Fruit fly (Drosophila melanogaster) whole organism, embryonic: ENCODE data around the gene gpp.

Experiments
- ATbp ChIP-seq: fragments of 200-800 bp; sonication (Bioruptor generic); optimal IDR thresholded peaks from 2 replicates; lab custom pipeline; 2017; ENCODE audit warnings: missing biosample characterization, mild to moderate bottlenecking, missing genetic modification characterization, missing genetic modification reagents
- BtbVII ChIP-seq: fragments of 200-800 bp; sonication (Bioruptor generic); optimal IDR thresholded peaks from 3 replicates; lab custom pipeline; 2017; ENCODE audit warnings: missing biosample characterization, mild to moderate bottlenecking, missing genetic modification characterization
- C15 ChIP-seq: fragments of 200-800 bp; sonication (Bioruptor generic); IDR thresholded peaks from 3 replicates; pipeline ENCODE4 v1.3.6; 2022; ENCODE audit warnings: missing biosample characterization, missing genetic modification characterization
- CG10979 ChIP-seq: fragments of 200-800 bp; sonication (Bioruptor generic); optimal IDR thresholded peaks from 2 replicates; lab custom pipeline; 2018; ENCODE audit warnings: missing biosample characterization, mild to moderate bottlenecking, missing genetic modification characterization, moderate library complexity
- CG11695 ChIP-seq: fragments of 200-800 bp; sonication (Bioruptor generic); IDR thresholded peaks from 3 replicates; pipeline ENCODE4 v1.3.6; 2022; ENCODE audit warnings: missing biosample characterization, missing genetic modification characterization
- CG11696 ChIP-seq: fragments of 200-800 bp; sonication (Bioruptor generic); IDR thresholded peaks from 2 replicates; pipeline ENCODE4 v1.3.6; 2022; ENCODE audit warnings: missing biosample characterization, missing genetic modification characterization
- CG14050 ChIP-seq: fragments of 200-800 bp; sonication (Bioruptor generic); IDR thresholded peaks from 3 replicates; pipeline ENCODE4 v1.3.6; 2022; ENCODE audit warnings: missing biosample characterization, missing genetic modification characterization
- CG15269 ChIP-seq: fragments of 200-800 bp; sonication (Bioruptor generic); optimal IDR thresholded peaks from 2 replicates; lab custom pipeline; 2018; ENCODE audit warnings: missing biosample characterization, mild to moderate bottlenecking, missing genetic modification characterization, moderate library complexity
- CG15479 ChIP-seq: fragments of 200-800 bp; sonication (Bioruptor generic); optimal IDR thresholded peaks from 3 replicates; lab custom pipeline; 2019; ENCODE audit warnings: missing biosample characterization, mild to moderate bottlenecking, missing genetic modification characterization, moderate library complexity
- CG15601 ChIP-seq: fragments of 200-800 bp; sonication (Bioruptor generic); optimal IDR thresholded peaks from 3 replicates; lab custom pipeline; 2019; ENCODE audit warnings: missing biosample characterization, mild to moderate bottlenecking, missing genetic modification characterization, moderate library complexity
- CG15696 ChIP-seq: fragments of 200-800 bp; sonication (Bioruptor generic); optimal IDR thresholded peaks from 2 replicates; lab custom pipeline; 2019; ENCODE audit warnings: missing biosample characterization, mild to moderate bottlenecking, missing genetic modification characterization, moderate library complexity
- CG17359 ChIP-seq: fragments of 200-800 bp; sonication (Bioruptor generic); optimal IDR thresholded peaks from 3 replicates; lab custom pipeline; 2018; ENCODE audit warnings: missing biosample characterization, mild to moderate bottlenecking, missing genetic modification characterization, moderate library complexity
- CG17829 ChIP-seq: fragments of 200-800 bp; optimal IDR thresholded peaks from 2 replicates; lab custom pipeline; 2019; ENCODE audit warnings: missing biosample characterization, mild to moderate bottlenecking, missing genetic modification characterization, moderate library complexity
- CG18011 ChIP-seq: fragments of 200-800 bp; sonication (Bioruptor generic); optimal IDR thresholded peaks from 2 replicates; lab custom pipeline; 2017; ENCODE audit warnings: missing biosample characterization, missing genetic modification characterization, mild to moderate bottlenecking, moderate library complexity, missing genotype
- CG1832 ChIP-seq: fragments of 200-800 bp; sonication (Bioruptor generic); optimal IDR thresholded peaks from 2 replicates; lab custom pipeline; 2017; ENCODE audit warnings: missing biosample characterization, mild to moderate bottlenecking, missing genetic modification characterization, inconsistent platforms
- CG2678 ChIP-seq: fragments of 200-800 bp; sonication (Bioruptor generic); optimal IDR thresholded peaks from 3 replicates; lab custom pipeline; 2019; ENCODE audit warnings: missing biosample characterization, mild to moderate bottlenecking, missing genetic modification characterization, moderate library complexity
- CG31224 ChIP-seq: fragments of 200-800 bp; sonication (Bioruptor generic); IDR thresholded peaks from 2 replicates; pipeline ENCODE4 v1.3.6; 2022; ENCODE audit warnings: missing biosample characterization, missing genetic modification characterization
- CG4617 ChIP-seq: fragments of 200-800 bp; sonication (Bioruptor generic); optimal IDR thresholded peaks from 3 replicates; lab custom pipeline; 2016; ENCODE audit warnings: missing biosample characterization, missing genetic modification characterization, borderline replicate concordance
- CG6654 ChIP-seq: fragments of 200-800 bp; sonication (Bioruptor generic); optimal IDR thresholded peaks from 2 replicates; lab custom pipeline; 2017; ENCODE audit warnings: missing biosample characterization, mild to moderate bottlenecking, missing genetic modification characterization
- CHES-1-like ChIP-seq: fragments of 200-800 bp; sonication (Bioruptor generic); optimal IDR thresholded peaks from 2 replicates; lab custom pipeline; 2016; ENCODE audit warnings: missing biosample characterization, missing genetic modification characterization
- D ChIP-seq, 2 experiments: fragments of 200-800 bp in 1 of 2; fragments of >200 bp in 1 of 2; sonication (Bioruptor generic) in 1 of 2; optimal IDR thresholded peaks; 2 replicates in 1 of 2; 3 replicates in 1 of 2; lab custom pipeline; 2017; ENCODE audit warnings: mild to moderate bottlenecking in 1 of 2, missing biosample characterization in 1 of 2, missing genetic modification characterization in 1 of 2, missing genetic modification reagents in 1 of 2
- Dp ChIP-seq: fragments of 200-800 bp; sonication (Bioruptor generic); optimal IDR thresholded peaks from 2 replicates; lab custom pipeline; 2018; ENCODE audit warnings: missing biosample characterization, mild to moderate bottlenecking, missing genetic modification characterization, moderate library complexity
- Gug ChIP-seq: fragments of 200-800 bp; sonication (Bioruptor generic); IDR thresholded peaks from 4 replicates; pipeline ENCODE4 v1.3.6; 2022; ENCODE audit warnings: missing biosample characterization, missing genetic modification characterization
- HmgD ChIP-seq: fragments of 200-800 bp; sonication (Bioruptor generic); optimal IDR thresholded peaks from 3 replicates; lab custom pipeline; 2016; ENCODE audit warnings: missing biosample characterization, missing genetic modification characterization
- Hmx ChIP-seq: fragments of 200-800 bp; sonication (Bioruptor generic); optimal IDR thresholded peaks from 2 replicates; lab custom pipeline; 2016; ENCODE audit warnings: missing biosample characterization, missing genetic modification characterization
- Jarid2 ChIP-seq: fragments of 200-800 bp; sonication (Bioruptor generic); optimal IDR thresholded peaks from 3 replicates; lab custom pipeline; 2017; ENCODE audit warnings: mild to moderate bottlenecking, missing biosample characterization, missing genetic modification reagents, missing genetic modification characterization
- Myb ChIP-seq: fragments of 200-800 bp; sonication (Bioruptor generic); optimal IDR thresholded peaks from 2 replicates; lab custom pipeline; 2016; ENCODE audit warnings: missing biosample characterization, missing genetic modification characterization
- Opbp ChIP-seq: fragments of 200-800 bp; sonication (Bioruptor generic); IDR thresholded peaks from 3 replicates; pipeline ENCODE4 v1.3.6; 2022; ENCODE audit warnings: missing biosample characterization, missing genetic modification characterization; ENCODE audit not compliant: partially characterized antibody
- PHDP ChIP-seq: fragments of 200-800 bp; sonication (Bioruptor generic); optimal IDR thresholded peaks from 3 replicates; lab custom pipeline; 2018; ENCODE audit warnings: missing biosample characterization, mild to moderate bottlenecking, missing genetic modification characterization, moderate library complexity
- Scr ChIP-seq: fragments of 200-800 bp; sonication (Bioruptor generic); IDR thresholded peaks from 2 replicates; pipeline ENCODE4 v1.3.6; 2022; ENCODE audit warnings: missing biosample characterization, missing genetic modification characterization; ENCODE audit not compliant: partially characterized antibody
- Six4 ChIP-seq: fragments of 200-800 bp; sonication (Bioruptor generic); optimal IDR thresholded peaks from 2 replicates; lab custom pipeline; 2016; ENCODE audit warnings: missing biosample characterization, missing genetic modification characterization
- Stat92E ChIP-seq, 3 experiments: fragments of >200 bp in 2 of 3; fragments of 200-800 bp in 1 of 3; sonication (Bioruptor generic) in 1 of 3; optimal IDR thresholded peaks; 2 replicates each; lab custom pipeline; 2017 to 2019; ENCODE audit warnings: missing biosample characterization in 3 of 3, missing genetic modification characterization in 3 of 3, mild to moderate bottlenecking in 1 of 3, moderate library complexity in 1 of 3
- Xbp1 ChIP-seq: fragments of 200-800 bp; sonication (Bioruptor generic); optimal IDR thresholded peaks from 3 replicates; lab custom pipeline; 2016; ENCODE audit warnings: missing biosample characterization, mild to moderate bottlenecking, missing genetic modification characterization
- al ChIP-seq: fragments of 200-800 bp; sonication (Bioruptor generic); IDR thresholded peaks from 2 replicates; pipeline ENCODE4 v1.3.6; 2022; ENCODE audit warnings: missing biosample characterization, missing genetic modification characterization
- cwo ChIP-seq: fragments of 200-800 bp; sonication (Bioruptor generic); optimal IDR thresholded peaks from 3 replicates; lab custom pipeline; 2017; ENCODE audit warnings: missing biosample characterization, missing genetic modification characterization, mild to moderate bottlenecking, moderate library complexity, missing genetic modification reagents
- dysf ChIP-seq: fragments of 200-800 bp; sonication (Bioruptor generic); IDR thresholded peaks from 3 replicates; pipeline ENCODE4 v1.3.6; 2022; ENCODE audit warnings: missing biosample characterization, missing genetic modification characterization
- h ChIP-seq: fragments of >200 bp; optimal IDR thresholded peaks from 2 replicates; lab custom pipeline; 2017
- mld ChIP-seq: fragments of 200-800 bp; sonication (Bioruptor generic); IDR thresholded peaks from 3 replicates; pipeline ENCODE4 v1.3.6; 2022; ENCODE audit warnings: missing biosample characterization, missing genetic modification characterization; ENCODE audit not compliant: partially characterized antibody
- nerfin-1 ChIP-seq: fragments of 200-800 bp; sonication (Bioruptor generic); optimal IDR thresholded peaks from 3 replicates; lab custom pipeline; 2019; ENCODE audit warnings: missing biosample characterization, mild to moderate bottlenecking, missing genetic modification characterization, moderate library complexity
- nmo ChIP-seq: fragments of 200-800 bp; sonication (Bioruptor generic); optimal IDR thresholded peaks from 2 replicates; lab custom pipeline; 2018; ENCODE audit warnings: missing biosample characterization, mild to moderate bottlenecking, missing genetic modification characterization, moderate library complexity
- oc ChIP-seq: fragments of 200-800 bp; sonication (Bioruptor generic); optimal IDR thresholded peaks from 2 replicates; lab custom pipeline; 2018; ENCODE audit warnings: missing biosample characterization, mild to moderate bottlenecking, missing genetic modification characterization, moderate library complexity
- schlank ChIP-seq: fragments of 200-800 bp; sonication (Bioruptor generic); optimal IDR thresholded peaks from 2 replicates; lab custom pipeline; 2018; ENCODE audit warnings: missing biosample characterization, mild to moderate bottlenecking, missing genetic modification characterization
- seq ChIP-seq: fragments of 200-800 bp; sonication (Bioruptor generic); IDR thresholded peaks from 2 replicates; pipeline ENCODE4 v1.3.6; 2022; ENCODE audit warnings: missing biosample characterization, missing genetic modification characterization
- slou ChIP-seq: fragments of 200-800 bp; sonication (Bioruptor generic); optimal IDR thresholded peaks from 3 replicates; lab custom pipeline; 2016; ENCODE audit warnings: missing biosample characterization, missing genetic modification characterization
- trem ChIP-seq: fragments of 200-800 bp; optimal IDR thresholded peaks from 3 replicates; lab custom pipeline; 2019; ENCODE audit warnings: missing biosample characterization, mild to moderate bottlenecking, missing genetic modification characterization, moderate library complexity
- wdn ChIP-seq: fragments of 200-800 bp; sonication (Bioruptor generic); IDR thresholded peaks from 2 replicates; pipeline ENCODE4 v1.3.6; 2022; ENCODE audit warnings: missing biosample characterization, missing genetic modification characterization
- z ChIP-seq: fragments of 200-800 bp; sonication (Bioruptor generic); IDR thresholded peaks from 3 replicates; pipeline ENCODE4 v1.3.6; 2022; ENCODE audit warnings: missing biosample characterization, missing genetic modification characterization

The gpp gene

DNA sequence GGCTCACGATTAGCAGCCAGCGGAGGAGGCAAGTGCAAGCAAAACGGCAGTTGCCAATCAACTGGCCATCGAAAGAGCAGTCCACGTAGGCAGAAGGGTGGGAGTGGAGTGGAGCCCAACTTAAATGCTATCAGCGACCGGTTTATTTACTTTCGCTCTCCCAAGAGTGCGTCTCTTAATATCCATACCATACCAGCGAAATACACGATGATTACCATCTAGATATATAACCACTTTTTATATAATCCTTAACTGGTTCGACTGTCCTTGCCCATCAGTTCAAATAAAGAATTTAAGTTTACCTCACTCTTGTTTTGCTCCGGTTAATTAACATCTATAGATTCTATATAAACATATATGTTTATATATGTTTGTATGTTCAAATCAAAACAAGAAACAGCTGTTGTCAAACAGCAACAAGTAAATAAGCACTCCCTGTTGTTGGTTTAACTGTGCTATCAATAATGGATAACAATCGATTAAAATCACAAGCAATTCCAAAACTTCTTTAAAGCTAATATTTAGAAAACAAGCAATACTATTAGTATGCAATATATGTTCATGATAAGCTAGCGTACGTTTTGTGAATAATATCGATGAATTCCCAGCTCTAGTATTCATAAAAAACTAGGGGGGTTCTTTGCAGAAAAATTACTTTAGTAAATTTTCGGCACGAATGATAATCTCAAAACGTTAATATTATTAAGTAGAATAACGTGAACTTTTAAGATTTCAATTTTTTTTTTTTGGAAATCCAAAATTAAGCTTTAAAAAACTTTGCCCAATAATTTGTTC, 32.9 kb upstream of the gpp start (continued):
- no peak for TF ChIP-seq Opbp (GFP tag; lab: Robert Waterston, UW)
- peak; percentile 25 for TF ChIP-seq cwo (GFP tag; lab: Kevin White, UChicago)
- TF ChIP-seq slou (GFP tag; lab: Kevin White, UChicago) = no peak
- TF ChIP-seq z = no peak
- TF ChIP-seq CG6654 (GFP tag; lab: Kevin White, UChicago) = no peak
- peak; percentile 19 for TF ChIP-seq CG15696 (tag; lab: Kevin White, UChicago)
- no peak for TF ChIP-seq mld (GFP tag; lab: Robert Waterston, UW)
- peak; percentile 15 for TF ChIP-seq Six4 (GFP tag; lab: Kevin White, UChicago)
- no peak for TF ChIP-seq CG11696 (GFP tag; lab: Robert Waterston, UW)
- TF ChIP-seq CG15601 = peak; percentile 28
- TF ChIP-seq D (optimal IDR thresholded peaks at IDR 0.05; lab: Kevin White, UChicago) = no peak
- TF ChIP-seq D (GFP tag; optimal IDR thresholded peaks at IDR 0.05; lab: Kevin White, UChicago) = no peak
- TF ChIP-seq CG18011 = peak; percentile 6
- peak; percentile 75 for TF ChIP-seq PHDP (tag; lab: Kevin White, UChicago)
- TF ChIP-seq CG15269 (tag; lab: Kevin White, UChicago) = peak; percentile 66
- peak; percentile 30 for TF ChIP-seq Xbp1
- peak; percentile 45; the same call in 1 of the 2 replicates for TF ChIP-seq wdn (GFP tag; lab: Robert Waterston, UW)
- peak; percentile 16 for TF ChIP-seq nerfin-1 (tag; lab: Kevin White, UChicago)
- TF ChIP-seq CG11695 = 0 out of 3 replicates have a peak, but pooled peaks have one; percentile 28
- 0 out of 2 replicates have a peak, but pooled peaks have one; percentile 4 for TF ChIP-seq CG31224
- peak; percentile 75 for TF ChIP-seq CG2678 (tag; lab: Kevin White, UChicago)
- peak; percentile 48 for TF ChIP-seq Hmx (GFP tag; lab: Kevin White, UChicago)
- TF ChIP-seq Myb (GFP tag; lab: Kevin White, UChicago) = peak; percentile 10
- TF ChIP-seq Scr (GFP tag; lab: Robert Waterston, UW) = peak; percentile 45
- peak; percentile 3 for TF ChIP-seq CG10979 (tag; lab: Kevin White, UChicago)
- no peak for TF ChIP-seq Jarid2 (GFP tag; lab: Kevin White, UChicago)
- no peak; the same call in 2 of the 3 replicates for TF ChIP-seq dysf (GFP tag; lab: Robert Waterston, UW)
- TF ChIP-seq HmgD (GFP tag; lab: Kevin White, UChicago) = no peak
- no peak for TF ChIP-seq Gug (GFP tag; lab: Robert Waterston, UW)
- TF ChIP-seq nmo (GFP tag; lab: Kevin White, UChicago) = peak; percentile 21
- TF ChIP-seq CG1832 = no peak
- peak; percentile 13 for TF ChIP-seq CHES-1-like (GFP tag; lab: Kevin White, UChicago)
- peak; percentile 42 for TF ChIP-seq CG17829 (tag; lab: Kevin White, UChicago)
- no peak for TF ChIP-seq oc (tag; lab: Kevin White, UChicago)
- TF ChIP-seq CG17359 (tag; lab: Kevin White, UChicago) = peak; percentile 35
- 0 out of 3 replicates have a peak, but pooled peaks have one; percentile 25 for TF ChIP-seq CG14050 (GFP tag; lab: Robert Waterston, UW)
- peak; percentile 52; the same call in 1 of the 2 replicates for TF ChIP-seq seq (GFP tag; lab: Robert Waterston, UW)
- TF ChIP-seq CG15479 = no peak
- peak; percentile 10 for TF ChIP-seq ATbp (GFP tag; lab: Kevin White, UChicago)
- TF ChIP-seq Stat92E (GFP tag; optimal IDR thresholded peaks at IDR 0.05; lab: Kevin White, UChicago) = no peak
- no peak for TF ChIP-seq schlank (tag; lab: Kevin White, UChicago)
- TF ChIP-seq trem = peak; percentile 33
- TF ChIP-seq h (lab: Kevin White, UChicago) = no peak
- 0 out of 2 replicates have a peak, but pooled peaks have one; percentile 10 for TF ChIP-seq al (GFP tag; lab: Robert Waterston, UW)
- TF ChIP-seq CG4617 = peak; percentile 19
- TF ChIP-seq BtbVII (GFP tag; lab: Kevin White, UChicago) = peak; percentile 72
- peak; percentile 55; the same call in 1 of the 3 replicates for TF ChIP-seq C15
- TF ChIP-seq Dp (GFP tag; lab: Kevin White, UChicago) = no peak
